Fruit fly (Drosophila melanogaster) whole organism, embryonic: Measurements from ENCODE around the gene CG32452.
A peak's percentile ranks its signal among the peaks of the same experiment; 100 is the strongest.

Experiments used
- Asciz ChIP-seq: fragments of 200-800 bp; sonication (Bioruptor generic); optimal IDR thresholded peaks from 2 replicates; lab custom pipeline; 2017; ENCODE audit warnings: missing biosample characterization, mild to moderate bottlenecking, missing genetic modification characterization, missing genetic modification reagents
- B-H2 ChIP-seq: fragments of 200-800 bp; sonication (Bioruptor generic); optimal IDR thresholded peaks from 2 replicates; lab custom pipeline; 2018; ENCODE audit warnings: missing biosample characterization, mild to moderate bottlenecking, missing genetic modification characterization
- Blimp-1 ChIP-seq: fragments of 200-800 bp; sonication (Bioruptor generic); optimal IDR thresholded peaks from 3 replicates; lab custom pipeline; 2018; ENCODE audit warnings: missing biosample characterization, missing genetic modification characterization, mild to moderate bottlenecking, moderate library complexity, missing genetic modification reagents
- CG10654 ChIP-seq: fragments of 200-800 bp; sonication (Bioruptor generic); optimal IDR thresholded peaks from 2 replicates; lab custom pipeline; 2016; ENCODE audit warnings: missing biosample characterization, missing genetic modification characterization
- CG11723 ChIP-seq: fragments of 200-800 bp; sonication (Bioruptor generic); optimal IDR thresholded peaks from 2 replicates; lab custom pipeline; 2017; ENCODE audit warnings: missing biosample characterization, mild to moderate bottlenecking, missing genetic modification characterization
- CG12155 ChIP-seq: fragments of 200-800 bp; sonication (Bioruptor generic); optimal IDR thresholded peaks from 3 replicates; lab custom pipeline; 2016; ENCODE audit warnings: missing biosample characterization, missing genetic modification characterization
- CG14441 ChIP-seq: fragments of 200-800 bp; sonication (Bioruptor generic); IDR thresholded peaks from 2 replicates; pipeline ENCODE4 v1.3.6; 2022; ENCODE audit warnings: missing biosample characterization, missing genetic modification characterization
- CG1647 ChIP-seq: fragments of 200-800 bp; sonication (Bioruptor generic); optimal IDR thresholded peaks from 3 replicates; lab custom pipeline; 2016; ENCODE audit warnings: missing biosample characterization, missing genetic modification characterization
- CG16779 ChIP-seq: fragments of 200-800 bp; sonication (Bioruptor generic); IDR thresholded peaks from 2 replicates; pipeline ENCODE4 v1.3.6; 2022; ENCODE audit warnings: missing biosample characterization, missing genetic modification characterization
- CG17385 ChIP-seq: fragments of 200-800 bp; sonication (Bioruptor generic); optimal IDR thresholded peaks from 3 replicates; lab custom pipeline; 2018; ENCODE audit warnings: missing biosample characterization, mild to moderate bottlenecking, missing genetic modification characterization
- CG17912 ChIP-seq: fragments of 200-800 bp; sonication (Bioruptor generic); optimal IDR thresholded peaks from 2 replicates; lab custom pipeline; 2018; ENCODE audit warnings: missing biosample characterization, mild to moderate bottlenecking, missing genetic modification characterization
- CG18476 ChIP-seq: fragments of 200-800 bp; sonication (Bioruptor generic); optimal IDR thresholded peaks from 2 replicates; lab custom pipeline; 2016; ENCODE audit warnings: missing biosample characterization, mild to moderate bottlenecking, missing genetic modification characterization
- CG2120 ChIP-seq: fragments of 200-800 bp; sonication (Bioruptor generic); optimal IDR thresholded peaks from 3 replicates; lab custom pipeline; 2016; ENCODE audit warnings: missing biosample characterization, missing genetic modification characterization
- CG2712 ChIP-seq: fragments of 200-800 bp; optimal IDR thresholded peaks from 3 replicates; lab custom pipeline; 2019; ENCODE audit warnings: missing biosample characterization, mild to moderate bottlenecking, missing genetic modification characterization, moderate library complexity
- CG31388 ChIP-seq: fragments of 200-800 bp; sonication (Bioruptor generic); optimal IDR thresholded peaks from 2 replicates; lab custom pipeline; 2016; ENCODE audit warnings: missing biosample characterization, missing genetic modification characterization
- CG33213 ChIP-seq: fragments of 200-800 bp; sonication (Bioruptor generic); optimal IDR thresholded peaks from 3 replicates; lab custom pipeline; 2016; ENCODE audit warnings: missing biosample characterization, missing genetic modification characterization
- CG34376 ChIP-seq: fragments of 200-800 bp; sonication (Bioruptor generic); optimal IDR thresholded peaks from 2 replicates; lab custom pipeline; 2018; ENCODE audit warnings: missing biosample characterization, mild to moderate bottlenecking, missing genetic modification characterization
- CG3995 ChIP-seq: fragments of 200-800 bp; sonication (Bioruptor generic); optimal IDR thresholded peaks from 3 replicates; lab custom pipeline; 2016; ENCODE audit warnings: missing biosample characterization, missing genetic modification characterization
- CG4617 ChIP-seq: fragments of 200-800 bp; sonication (Bioruptor generic); optimal IDR thresholded peaks from 3 replicates; lab custom pipeline; 2016; ENCODE audit warnings: missing biosample characterization, missing genetic modification characterization, borderline replicate concordance
- CG4730 ChIP-seq: fragments of 200-800 bp; sonication (Bioruptor generic); IDR thresholded peaks from 2 replicates; pipeline ENCODE4 v1.3.6; 2022; ENCODE audit warnings: missing biosample characterization, missing genetic modification characterization
- CG4854 ChIP-seq: fragments of 200-800 bp; sonication (Bioruptor generic); optimal IDR thresholded peaks from 2 replicates; lab custom pipeline; 2016; ENCODE audit warnings: missing biosample characterization, missing genetic modification characterization, inconsistent platforms
- CG5180 ChIP-seq: fragments of 200-800 bp; sonication (Bioruptor generic); optimal IDR thresholded peaks from 3 replicates; lab custom pipeline; 2017; ENCODE audit warnings: missing biosample characterization, missing genetic modification characterization, mild to moderate bottlenecking, moderate library complexity, missing genetic modification reagents
- CG6854 ChIP-seq: fragments of 200-800 bp; sonication (Bioruptor generic); optimal IDR thresholded peaks from 3 replicates; lab custom pipeline; 2017; ENCODE audit warnings: missing biosample characterization, mild to moderate bottlenecking, missing genetic modification characterization
- CG8089 ChIP-seq: fragments of 200-800 bp; sonication (Bioruptor generic); optimal IDR thresholded peaks from 3 replicates; lab custom pipeline; 2016; ENCODE audit warnings: missing biosample characterization, missing genetic modification characterization
- CG9609 ChIP-seq: fragments of 200-800 bp; sonication (Bioruptor generic); optimal IDR thresholded peaks from 3 replicates; lab custom pipeline; 2016; ENCODE audit warnings: missing biosample characterization, missing genetic modification characterization
- CG9817 ChIP-seq: fragments of 200-800 bp; sonication (Bioruptor generic); optimal IDR thresholded peaks from 2 replicates; lab custom pipeline; 2018; ENCODE audit warnings: missing biosample characterization, mild to moderate bottlenecking, missing genetic modification characterization, moderate library complexity
- Hr51 ChIP-seq, 2 experiments: fragments of 200-800 bp; sonication (Bioruptor generic); optimal IDR thresholded peaks; 2 replicates in 1 of 2; 3 replicates in 1 of 2; lab custom pipeline; 2016 to 2018; ENCODE audit warnings: missing biosample characterization in 2 of 2, missing genetic modification characterization in 2 of 2, mild to moderate bottlenecking in 1 of 2, moderate library complexity in 1 of 2
- Jarid2 ChIP-seq: fragments of 200-800 bp; sonication (Bioruptor generic); optimal IDR thresholded peaks from 3 replicates; lab custom pipeline; 2017; ENCODE audit warnings: mild to moderate bottlenecking, missing biosample characterization, missing genetic modification reagents, missing genetic modification characterization
- Lim3 ChIP-seq: fragments of 200-800 bp; sonication (Bioruptor generic); IDR thresholded peaks from 2 replicates; pipeline ENCODE4 v1.3.6; 2022; ENCODE audit warnings: missing biosample characterization, missing genetic modification characterization
- MESR4 ChIP-seq: fragments of 200-800 bp; sonication (Bioruptor generic); optimal IDR thresholded peaks from 2 replicates; lab custom pipeline; 2018; ENCODE audit warnings: missing biosample characterization, mild to moderate bottlenecking, missing genetic modification characterization, moderate library complexity
- Med ChIP-seq: fragments of 200-800 bp; sonication (Bioruptor generic); peaks from one replicate; lab custom pipeline; 2016; ENCODE audit warnings: missing biosample characterization, missing genetic modification characterization, mild to moderate bottlenecking, inconsistent platforms, moderate library complexity
- Nf-YC ChIP-seq: fragments of 200-800 bp; optimal IDR thresholded peaks from 3 replicates; lab custom pipeline; 2019; ENCODE audit warnings: missing biosample characterization, mild to moderate bottlenecking, missing genetic modification characterization, moderate library complexity
- PHDP ChIP-seq: fragments of 200-800 bp; sonication (Bioruptor generic); optimal IDR thresholded peaks from 3 replicates; lab custom pipeline; 2018; ENCODE audit warnings: missing biosample characterization, mild to moderate bottlenecking, missing genetic modification characterization, moderate library complexity
- Scr ChIP-seq: fragments of 200-800 bp; sonication (Bioruptor generic); IDR thresholded peaks from 2 replicates; pipeline ENCODE4 v1.3.6; 2022; ENCODE audit warnings: missing biosample characterization, missing genetic modification characterization; ENCODE audit not compliant: partially characterized antibody
- Xrp1 ChIP-seq: fragments of 200-800 bp; sonication (Bioruptor generic); IDR thresholded peaks from 2 replicates; pipeline ENCODE4 v1.3.6; 2022; ENCODE audit warnings: missing biosample characterization, missing genetic modification characterization
- abd-A ChIP-seq: fragments of 200-800 bp; sonication (Bioruptor generic); optimal IDR thresholded peaks from 3 replicates; lab custom pipeline; 2019; ENCODE audit warnings: missing biosample characterization, mild to moderate bottlenecking, missing genetic modification characterization, moderate library complexity
- dati ChIP-seq: fragments of 200-800 bp; sonication (Bioruptor generic); IDR thresholded peaks from 2 replicates; pipeline ENCODE4 v1.3.6; 2022; ENCODE audit warnings: missing biosample characterization, missing genetic modification characterization
- gsb ChIP-seq: fragments of 200-800 bp; sonication (Bioruptor generic); IDR thresholded peaks from 2 replicates; pipeline ENCODE4 v1.3.6; 2022; ENCODE audit warnings: missing biosample characterization, missing genetic modification characterization
- hkb ChIP-seq, 2 experiments: fragments of 200-800 bp in 1 of 2; fragments of >200 bp in 1 of 2; sonication (Bioruptor generic) in 1 of 2; IDR thresholded peaks in 1 of 2; optimal IDR thresholded peaks in 1 of 2; 2 replicates each; pipeline versions ENCODE4 v1.3.6 to Lab custom; 2017 to 2022; ENCODE audit warnings: missing biosample characterization in 1 of 2, missing genetic modification characterization in 1 of 2
- insv ChIP-seq, 2 experiments: fragments of 200-800 bp; sonication (Bioruptor generic); optimal IDR thresholded peaks; 3 replicates each; lab custom pipeline; 2016 to 2018; ENCODE audit warnings: missing biosample characterization in 2 of 2, missing genetic modification characterization in 2 of 2
- inv ChIP-seq: fragments of 200-800 bp; sonication (Bioruptor generic); IDR thresholded peaks from 2 replicates; pipeline ENCODE4 v1.3.6; 2022; ENCODE audit warnings: missing biosample characterization, missing genetic modification characterization; ENCODE audit not compliant: partially characterized antibody
- jigr1 ChIP-seq: fragments of 200-800 bp; sonication (Bioruptor generic); IDR thresholded peaks from 3 replicates; pipeline ENCODE4 v1.3.6; 2022; ENCODE audit warnings: missing biosample characterization, missing genetic modification characterization
- jing ChIP-seq: fragments of 200-800 bp; sonication (Bioruptor generic); optimal IDR thresholded peaks from 2 replicates; lab custom pipeline; 2018; ENCODE audit warnings: missing biosample characterization, mild to moderate bottlenecking, missing genetic modification characterization
- klu ChIP-seq: fragments of 200-800 bp; sonication (Bioruptor generic); IDR thresholded peaks from 2 replicates; pipeline ENCODE4 v1.3.6; 2022; ENCODE audit warnings: missing biosample characterization, missing genetic modification characterization
- kni ChIP-seq: fragments of 200-800 bp; sonication (Bioruptor generic); optimal IDR thresholded peaks from 3 replicates; lab custom pipeline; 2017; ENCODE audit warnings: mild to moderate bottlenecking, missing biosample characterization, missing genetic modification reagents, missing genetic modification characterization
- nmo ChIP-seq: fragments of 200-800 bp; sonication (Bioruptor generic); optimal IDR thresholded peaks from 2 replicates; lab custom pipeline; 2018; ENCODE audit warnings: missing biosample characterization, mild to moderate bottlenecking, missing genetic modification characterization, moderate library complexity
- phol ChIP-seq: fragments of 200-800 bp; sonication (Bioruptor generic); optimal IDR thresholded peaks from 3 replicates; lab custom pipeline; 2018; ENCODE audit warnings: missing biosample characterization, mild to moderate bottlenecking, missing genetic modification characterization, moderate library complexity
- pros ChIP-seq: fragments of 200-800 bp; sonication (Bioruptor generic); optimal IDR thresholded peaks from 3 replicates; lab custom pipeline; 2019; ENCODE audit warnings: missing biosample characterization, mild to moderate bottlenecking, missing genetic modification characterization, moderate library complexity
- row ChIP-seq: fragments of 200-800 bp; sonication (Bioruptor generic); IDR thresholded peaks from 3 replicates; pipeline ENCODE4 v1.3.6; 2022; ENCODE audit warnings: missing biosample characterization, missing genetic modification characterization

CG32452 gene

dm6 chr3L:22727739-22728335, 10.3 kb downstream of the CG32452 start, which contains the start of the genes CG14450 and CG11367 (continued):
- TF ChIP-seq CG11723: peak; percentile 7
- TF ChIP-seq CG4617: no peak
- TF ChIP-seq abd-A (tag; lab: Kevin White, UChicago): no peak
- no peak for TF ChIP-seq CG6854 (GFP tag; lab: Kevin White, UChicago)
- peak; percentile 77 for TF ChIP-seq Scr (GFP tag; lab: Robert Waterston, UW)
- peak; percentile 39; the same call in 1 of the 2 replicates for TF ChIP-seq inv (GFP tag; lab: Robert Waterston, UW)
- no peak for TF ChIP-seq CG5180
- no peak; the same call in 2 of the 3 replicates for TF ChIP-seq jigr1 (GFP tag; lab: Robert Waterston, UW)
- TF ChIP-seq CG8089 (GFP tag; lab: Kevin White, UChicago): no peak
- TF ChIP-seq B-H2: peak; percentile 41
- TF ChIP-seq Med: peak; percentile 81
- TF ChIP-seq CG4730: no peak
- no peak for TF ChIP-seq CG9609
- peak; percentile 94 for TF ChIP-seq kni (GFP tag; lab: Kevin White, UChicago)
- TF ChIP-seq Lim3: no peak
- peak; percentile 13 for TF ChIP-seq MESR4
- peak; percentile 78 for TF ChIP-seq Blimp-1 (GFP tag; lab: Kevin White, UChicago)
- TF ChIP-seq CG17385 (GFP tag; lab: Kevin White, UChicago): peak; percentile 94
- TF ChIP-seq Asciz (GFP tag; lab: Kevin White, UChicago): peak; percentile 34
- TF ChIP-seq pros (GFP tag; lab: Kevin White, UChicago): no peak
- TF ChIP-seq insv (GFP tag; optimal IDR thresholded peaks at IDR 0.05; lab: Kevin White, UChicago): peak in 1 of 2 experiments; percentile 80
- peak; percentile 36 for TF ChIP-seq PHDP
- peak; percentile 69 for TF ChIP-seq Nf-YC
- TF ChIP-seq hkb (optimal IDR thresholded peaks at IDR 0.05; lab: Kevin White, UChicago): no peak
- no peak for TF ChIP-seq hkb (GFP tag; IDR thresholded peaks at IDR 0.05; lab: Robert Waterston, UW)
- TF ChIP-seq CG16779 (GFP tag; lab: Robert Waterston, UW): no peak
- TF ChIP-seq CG4854 (GFP tag; lab: Kevin White, UChicago): no peak
- peak; percentile 50 for TF ChIP-seq phol
- no peak for TF ChIP-seq CG10654 (GFP tag; lab: Kevin White, UChicago)
- TF ChIP-seq row: peak; percentile 93
- peak; percentile 65 for TF ChIP-seq nmo (GFP tag; lab: Kevin White, UChicago)
- no peak for TF ChIP-seq Hr51 (GFP tag; optimal IDR thresholded peaks at IDR 0.05; lab: Kevin White, UChicago)
- peak; percentile 59 for TF ChIP-seq CG2712 (tag; lab: Kevin White, UChicago)
- TF ChIP-seq CG18476 (GFP tag; lab: Kevin White, UChicago): no peak
- TF ChIP-seq CG12155 (GFP tag; lab: Kevin White, UChicago): peak; percentile 55
- TF ChIP-seq CG9817: peak; percentile 5
- peak; percentile 29; the same call in 1 of the 2 replicates for TF ChIP-seq Xrp1 (GFP tag; lab: Robert Waterston, UW)
- TF ChIP-seq CG31388 (GFP tag; lab: Kevin White, UChicago): no peak
- no peak for TF ChIP-seq CG17912 (GFP tag; lab: Kevin White, UChicago)
- no peak for TF ChIP-seq CG33213
- TF ChIP-seq Jarid2 (GFP tag; lab: Kevin White, UChicago): peak; percentile 91
- no peak for TF ChIP-seq CG34376 (GFP tag; lab: Kevin White, UChicago)
- TF ChIP-seq dati (GFP tag; lab: Robert Waterston, UW): no peak
- TF ChIP-seq CG14441 (GFP tag; lab: Robert Waterston, UW): no peak
- peak; percentile 10 for TF ChIP-seq CG2120 (GFP tag; lab: Kevin White, UChicago)
- no peak for TF ChIP-seq CG1647
- no peak for TF ChIP-seq gsb
- TF ChIP-seq jing (GFP tag; lab: Kevin White, UChicago): no peak
- TF ChIP-seq klu (GFP tag; lab: Robert Waterston, UW): no peak
- peak; percentile 86 for TF ChIP-seq CG3995 (GFP tag; lab: Kevin White, UChicago)
